Fruit fly (Drosophila melanogaster): Measurements from ENCODE around the gene TTLL3B.
A peak's percentile ranks its signal among the peaks of the same experiment; 100 is the strongest.

Gene TTLL3B

DNA sequence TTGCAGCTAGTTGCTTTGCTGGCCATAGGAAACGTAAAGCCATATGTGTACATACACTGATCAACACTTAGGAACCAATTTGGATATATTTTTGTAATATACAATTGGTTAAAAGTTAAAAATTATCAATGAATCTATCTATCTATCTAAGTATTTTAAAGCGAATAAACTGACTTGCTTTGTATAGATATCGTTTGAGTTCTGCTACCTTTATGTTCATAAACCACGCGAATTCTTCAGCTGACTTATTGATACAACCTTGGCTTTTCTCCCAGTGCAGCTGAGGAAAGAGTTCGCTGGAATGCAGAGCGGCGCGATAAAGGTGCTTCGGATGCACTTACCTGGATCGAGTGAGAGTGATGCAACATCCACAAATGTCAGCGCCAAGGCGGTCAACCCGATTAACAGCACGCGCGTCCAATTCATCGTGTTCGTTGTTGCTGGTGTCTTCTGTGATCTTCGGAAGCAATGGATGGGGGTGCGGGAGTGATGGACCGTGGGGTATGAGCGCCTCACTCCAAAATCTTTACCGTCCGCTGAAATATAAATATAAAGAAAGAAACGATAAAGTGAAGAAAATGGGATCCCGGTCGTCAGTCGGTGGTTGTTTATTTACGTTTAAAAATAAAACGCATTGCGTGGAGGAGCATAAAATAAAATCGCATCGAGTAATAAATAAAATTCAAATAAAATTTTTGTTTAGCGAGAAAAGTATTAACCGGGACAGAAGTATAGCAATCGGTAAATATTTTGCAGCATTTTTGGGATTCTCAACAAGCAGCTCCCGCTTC, 31.1 kb upstream of the TTLL3B start (continued):
- TF ChIP-seq HLHmδ (GFP tag; optimal IDR thresholded peaks at IDR 0.05) (peak; percentile 48), CG31441 (GFP tag; IDR thresholded peaks at IDR 0.05) (0 out of 2 replicates have a peak, but pooled peaks have one; percentile 14), dm (GFP tag; optimal IDR thresholded peaks at IDR 0.05) (no peak), Tbp (GFP tag; optimal IDR thresholded peaks at IDR 0.05) (no peak), Drgx (GFP tag; IDR thresholded peaks at IDR 0.05) (no peak), shn (GFP tag; optimal IDR thresholded peaks at IDR 0.05) (no peak), Trl (optimal IDR thresholded peaks at IDR 0.05) (no peak), Trl (GFP tag; optimal IDR thresholded peaks at IDR 0.05) (no peak), CG7271 (tag; optimal IDR thresholded peaks at IDR 0.05) (no peak), CG8359 (GFP tag; optimal IDR thresholded peaks at IDR 0.05; ENCODE audit: borderline replicate concordance) (peak; percentile 27), ara (GFP tag; IDR thresholded peaks at IDR 0.05) (no peak), CG7987 (GFP tag; optimal IDR thresholded peaks at IDR 0.05) (no peak), CG12942 (GFP tag; optimal IDR thresholded peaks at IDR 0.05) (no peak), CG2202 (tag; optimal IDR thresholded peaks at IDR 0.05) (no peak), Dll (GFP tag; IDR thresholded peaks at IDR 0.05; ENCODE audit: partially characterized antibody) (no peak), CG7963 (GFP tag; IDR thresholded peaks at IDR 0.05; ENCODE audit: partially characterized antibody) (no peak), phol (tag; optimal IDR thresholded peaks at IDR 0.05) (peak; percentile 33)

DNA sequence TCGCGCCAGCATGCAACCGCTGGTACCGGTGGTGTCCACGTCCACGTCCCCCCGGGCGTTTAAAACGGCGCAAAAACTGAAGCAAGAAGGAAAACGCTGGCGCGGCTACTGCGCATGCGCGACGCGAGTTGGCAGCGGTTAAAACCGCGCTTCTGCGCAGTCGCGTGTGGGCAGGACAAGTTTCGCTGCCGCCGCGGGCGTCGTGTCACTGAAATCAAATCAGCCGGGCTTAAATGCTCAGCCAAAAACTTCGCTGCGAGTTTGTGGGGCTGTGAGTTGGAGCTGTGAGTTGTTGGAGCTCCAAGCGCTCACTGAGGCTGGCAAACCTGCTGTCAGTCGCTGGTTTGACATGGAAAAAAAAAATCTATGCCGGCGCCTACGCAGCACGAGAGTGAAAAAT, 27.6 kb upstream of the TTLL3B start:
- TF ChIP-seq otp (GFP tag; IDR thresholded peaks at IDR 0.05) = 0 out of 3 replicates have a peak, but pooled peaks have one; percentile 6
- 0 out of 3 replicates have a peak, but pooled peaks have one; percentile 15 for TF ChIP-seq knrl (GFP tag; IDR thresholded peaks at IDR 0.05; ENCODE audit: partially characterized antibody)
- 0 out of 2 replicates have a peak, but pooled peaks have one; percentile 15 for TF ChIP-seq sna (GFP tag; IDR thresholded peaks at IDR 0.05; ENCODE audit: partially characterized antibody)
- TF ChIP-seq chinmo (GFP tag; IDR thresholded peaks at IDR 0.05; ENCODE audit: partially characterized antibody) = 0 out of 4 replicates have a peak, but pooled peaks have one; percentile 48
- no peak for TF ChIP-seq CG16863 (GFP tag; optimal IDR thresholded peaks at IDR 0.05)
- no peak for TF ChIP-seq ems (GFP tag; optimal IDR thresholded peaks at IDR 0.05)
- TF ChIP-seq CG11696 (GFP tag; IDR thresholded peaks at IDR 0.05) = no peak
- no peak for TF ChIP-seq bigmax (GFP tag; optimal IDR thresholded peaks at IDR 0.05)
- TF ChIP-seq ewg (GFP tag; optimal IDR thresholded peaks at IDR 0.05) = peak; percentile 22
- TF ChIP-seq CG11085 (GFP tag; IDR thresholded peaks at IDR 0.05) = no peak
- TF ChIP-seq H2.0 (GFP tag; IDR thresholded peaks at IDR 0.05) = peak; percentile 28; the same call in 1 of the 2 replicates
- 0 out of 3 replicates have a peak, but pooled peaks have one; percentile 26 for TF ChIP-seq CG6175 (GFP tag; IDR thresholded peaks at IDR 0.05)
- peak; percentile 16 for TF ChIP-seq CG12769 (tag; optimal IDR thresholded peaks at IDR 0.05)
- TF ChIP-seq wor (GFP tag; IDR thresholded peaks at IDR 0.05) = no peak
- peak; percentile 5; the same call in 1 of the 2 replicates for TF ChIP-seq CG14014 (GFP tag; IDR thresholded peaks at IDR 0.05)
- TF ChIP-seq sr (GFP tag; IDR thresholded peaks at IDR 0.05) = peak; percentile 37; the same call in 1 of the 3 replicates
- TF ChIP-seq CG9932 (GFP tag; IDR thresholded peaks at IDR 0.05) = 0 out of 2 replicates have a peak, but pooled peaks have one; percentile 13
- TF ChIP-seq CG8359 (GFP tag; optimal IDR thresholded peaks at IDR 0.05; ENCODE audit: borderline replicate concordance) = peak; percentile 99
- TF ChIP-seq CG5180 (GFP tag; optimal IDR thresholded peaks at IDR 0.05) = peak; percentile 79
- TF ChIP-seq Adf1 (GFP tag; IDR thresholded peaks at IDR 0.05) = peak; percentile 67; the same call in 1 of the 2 replicates

DNA sequence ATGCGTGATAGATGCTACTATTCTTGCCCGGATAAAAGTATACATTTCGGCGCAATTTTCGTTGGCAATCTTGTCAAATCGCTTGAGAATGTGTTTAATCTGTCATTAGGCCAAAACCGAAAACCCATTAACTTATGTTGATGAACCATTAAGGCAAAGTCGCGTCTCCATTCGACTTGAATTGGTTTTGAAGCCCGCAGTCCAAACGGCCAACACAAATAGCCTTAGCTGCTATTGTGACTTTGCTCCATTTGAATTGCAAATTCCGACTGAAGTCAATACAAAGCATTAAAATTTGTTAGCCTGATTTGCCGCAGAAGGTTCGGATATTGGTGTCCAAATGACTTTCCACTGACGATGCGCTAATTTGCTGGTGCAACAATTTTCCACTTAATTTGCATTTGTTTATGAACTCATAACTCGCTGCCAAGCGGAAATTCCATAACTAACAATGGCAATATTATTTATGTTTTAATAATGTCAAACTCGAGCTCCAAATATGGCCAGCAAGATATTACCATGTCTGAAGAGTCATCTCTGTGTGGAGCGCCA, 26.2 kb upstream of the TTLL3B start:
- TF ChIP-seq CG3995 (GFP tag; optimal IDR thresholded peaks at IDR 0.05) (no peak), sd (tag; optimal IDR thresholded peaks at IDR 0.05) (peak; percentile 43), B-H1 (GFP tag; IDR thresholded peaks at IDR 0.05) (no peak), CG17186 (GFP tag; optimal IDR thresholded peaks at IDR 0.05) (no peak), vvl (GFP tag; IDR thresholded peaks at IDR 0.05) (peak; percentile 65; the same call in 1 of the 2 replicates), CG18619 (GFP tag; optimal IDR thresholded peaks at IDR 0.05) (no peak), chinmo (GFP tag; IDR thresholded peaks at IDR 0.05; ENCODE audit: partially characterized antibody) (peak; percentile 73; the same call in 1 of the 4 replicates), oc (tag; optimal IDR thresholded peaks at IDR 0.05) (peak; percentile 16), Pdp1 (GFP tag; optimal IDR thresholded peaks at IDR 0.05) (peak in 1 of 2 experiments; percentile 9), Med (GFP tag) (no peak), dmrt99B (tag; optimal IDR thresholded peaks at IDR 0.05) (no peak), scrt (GFP tag; optimal IDR thresholded peaks at IDR 0.05) (no peak)
